Fruit fly (Drosophila melanogaster) whole organism, pupa: ENCODE measurements around the gene bma.

Experiments
- CG8301 ChIP-seq: fragments of 200-800 bp; sonication (Bioruptor generic); optimal IDR thresholded peaks from 2 replicates; lab custom pipeline; 2018; ENCODE audit warnings: missing biosample characterization, mild to moderate bottlenecking, missing genetic modification characterization
- fd96Ca ChIP-seq: fragments of 200-800 bp; sonication (Bioruptor generic); IDR thresholded peaks from 3 replicates; pipeline ENCODE4 v1.3.6; 2022; ENCODE audit warnings: missing biosample characterization, missing genetic modification characterization

DNA sequence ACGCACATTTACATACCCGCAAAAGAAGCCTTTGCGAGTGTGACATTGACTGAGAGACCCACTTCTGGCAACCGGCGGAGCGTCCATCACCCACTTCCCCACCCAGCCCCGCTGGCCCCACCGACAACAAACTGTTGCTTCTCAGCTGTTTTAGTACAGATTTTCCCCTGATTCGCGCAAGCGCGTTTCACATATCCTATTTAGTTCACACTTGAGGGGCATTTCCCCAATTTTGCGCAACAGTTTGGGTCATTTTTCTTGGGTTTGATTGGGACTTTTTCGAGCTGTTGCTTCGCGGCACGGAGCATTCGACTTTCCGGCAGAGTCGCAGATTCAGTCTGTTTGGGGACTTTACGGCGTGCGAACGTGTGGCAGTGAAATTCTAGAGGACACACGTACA lies 19.2 kb downstream of the bma start:
- no peak for TF ChIP-seq CG8301 (tag; lab: Kevin White, UChicago)
- no peak for TF ChIP-seq fd96Ca (GFP tag; lab: Robert Waterston, UW)
